Fruit fly (Drosophila melanogaster) whole organism, prepupa: ENCODE measurements around the gene CG10646.

ENCODE experiments used
- Blimp-1 ChIP-seq: fragments of 200-800 bp; sonication (Bioruptor generic); optimal IDR thresholded peaks from 3 replicates; lab custom pipeline; 2017; ENCODE audit warnings: missing biosample characterization, missing genetic modification characterization, mild to moderate bottlenecking, moderate library complexity, missing genetic modification reagents
- CG10631 ChIP-seq: fragments of 200-800 bp; sonication (Bioruptor generic); optimal IDR thresholded peaks from 2 replicates; lab custom pipeline; 2016; ENCODE audit warnings: missing biosample characterization, missing genetic modification characterization
- CG10669 ChIP-seq: fragments of 200-800 bp; sonication (Bioruptor generic); optimal IDR thresholded peaks from 3 replicates; lab custom pipeline; 2018; ENCODE audit warnings: missing biosample characterization, mild to moderate bottlenecking, missing genetic modification characterization, moderate library complexity
- CG11762 ChIP-seq: fragments of 200-800 bp; sonication (Bioruptor generic); optimal IDR thresholded peaks from 3 replicates; lab custom pipeline; 2016; ENCODE audit warnings: missing biosample characterization, missing genetic modification characterization; ENCODE audit not compliant: insufficient read depth
- CG1621 ChIP-seq: fragments of 200-800 bp; sonication (Bioruptor generic); optimal IDR thresholded peaks from 3 replicates; lab custom pipeline; 2018; ENCODE audit warnings: missing biosample characterization, mild to moderate bottlenecking, missing genetic modification characterization
- CG16779 ChIP-seq: fragments of 200-800 bp; sonication (Bioruptor generic); optimal IDR thresholded peaks from 3 replicates; lab custom pipeline; 2017; ENCODE audit warnings: missing biosample characterization, mild to moderate bottlenecking, missing genetic modification characterization
- CG31627 ChIP-seq: fragments of 200-800 bp; sonication (Bioruptor generic); optimal IDR thresholded peaks from 3 replicates; lab custom pipeline; 2016; ENCODE audit warnings: missing biosample characterization, missing genetic modification characterization
- CG32006 ChIP-seq: fragments of 200-800 bp; sonication (Bioruptor generic); optimal IDR thresholded peaks from 3 replicates; lab custom pipeline; 2017; ENCODE audit warnings: missing biosample characterization, mild to moderate bottlenecking, missing genetic modification characterization
- CG3919 ChIP-seq: fragments of 200-800 bp; sonication (Bioruptor generic); optimal IDR thresholded peaks from 3 replicates; lab custom pipeline; 2016; ENCODE audit warnings: missing biosample characterization, missing genetic modification characterization
- CG4318 ChIP-seq: fragments of 200-800 bp; sonication (Bioruptor generic); optimal IDR thresholded peaks from 3 replicates; lab custom pipeline; 2017; ENCODE audit warnings: missing biosample characterization, mild to moderate bottlenecking, missing genetic modification characterization
- CG6163 ChIP-seq: fragments of 200-800 bp; sonication (Bioruptor generic); IDR thresholded peaks from 3 replicates; pipeline ENCODE4 v1.3.6; 2022; ENCODE audit warnings: missing biosample characterization, missing genetic modification characterization
- CG6792 ChIP-seq: fragments of 200-800 bp; sonication (Bioruptor generic); optimal IDR thresholded peaks from 3 replicates; lab custom pipeline; 2016; ENCODE audit warnings: missing biosample characterization, missing genetic modification characterization
- CG6854 ChIP-seq: fragments of 200-800 bp; sonication (Bioruptor generic); optimal IDR thresholded peaks from 2 replicates; lab custom pipeline; 2017; ENCODE audit warnings: missing biosample characterization, mild to moderate bottlenecking, missing genetic modification characterization
- CG7368 ChIP-seq: fragments of 200-800 bp; sonication (Bioruptor generic); optimal IDR thresholded peaks from 3 replicates; lab custom pipeline; 2016; ENCODE audit warnings: missing biosample characterization, missing genetic modification characterization
- CG8119 ChIP-seq: fragments of 200-800 bp; sonication (Bioruptor generic); IDR thresholded peaks from 3 replicates; pipeline ENCODE4 v1.3.6; 2022; ENCODE audit warnings: missing biosample characterization, missing genetic modification characterization
- CG8319 ChIP-seq: fragments of 200-800 bp; sonication (Bioruptor generic); optimal IDR thresholded peaks from 3 replicates; lab custom pipeline; 2016; ENCODE audit warnings: missing biosample characterization, missing genetic modification characterization
- CG9139 ChIP-seq: fragments of 200-800 bp; sonication (Bioruptor generic); optimal IDR thresholded peaks from 3 replicates; lab custom pipeline; 2017; ENCODE audit warnings: missing biosample characterization, mild to moderate bottlenecking, missing genetic modification characterization
- Eip75B ChIP-seq: fragments of 200-800 bp; sonication (Bioruptor generic); optimal IDR thresholded peaks from 3 replicates; lab custom pipeline; 2016; ENCODE audit warnings: missing biosample characterization, missing genetic modification characterization
- Eip93F ChIP-seq: fragments of 200-800 bp; sonication (Bioruptor generic); optimal IDR thresholded peaks from 2 replicates; lab custom pipeline; 2016; ENCODE audit warnings: missing biosample characterization, mild to moderate bottlenecking, missing genetic modification characterization
- Met ChIP-seq: fragments of 200-800 bp; sonication (Bioruptor generic); optimal IDR thresholded peaks from 3 replicates; lab custom pipeline; 2016; ENCODE audit warnings: missing biosample characterization, missing genetic modification characterization
- OdsH ChIP-seq: fragments of 200-800 bp; sonication (Bioruptor generic); optimal IDR thresholded peaks from 3 replicates; lab custom pipeline; 2016; ENCODE audit warnings: missing biosample characterization, missing genetic modification characterization
- Smox ChIP-seq: fragments of 200-800 bp; sonication (Bioruptor generic); optimal IDR thresholded peaks from 3 replicates; lab custom pipeline; 2016; ENCODE audit warnings: missing biosample characterization, missing genetic modification characterization
- Sox102F ChIP-seq: fragments of 200-800 bp; sonication (Bioruptor generic); optimal IDR thresholded peaks from 2 replicates; lab custom pipeline; 2016; ENCODE audit warnings: missing biosample characterization, mild to moderate bottlenecking, missing genetic modification characterization
- Sox14 ChIP-seq: fragments of 200-800 bp; sonication (Bioruptor generic); optimal IDR thresholded peaks from 3 replicates; lab custom pipeline; 2016; ENCODE audit warnings: missing biosample characterization, missing genetic modification characterization
- acj6 ChIP-seq: fragments of 200-800 bp; sonication (Bioruptor generic); optimal IDR thresholded peaks from 3 replicates; lab custom pipeline; 2016; ENCODE audit warnings: missing biosample characterization, missing genetic modification characterization
- dac ChIP-seq: fragments of 200-800 bp; sonication (Bioruptor generic); optimal IDR thresholded peaks from 2 replicates; lab custom pipeline; 2017; ENCODE audit warnings: missing biosample characterization, mild to moderate bottlenecking, missing genetic modification characterization
- dsx ChIP-seq: fragments of 200-800 bp; optimal IDR thresholded peaks from 3 replicates; lab custom pipeline; 2019; ENCODE audit warnings: missing biosample characterization, mild to moderate bottlenecking, missing genetic modification characterization, moderate library complexity; ENCODE audit not compliant: poor library complexity, severe bottlenecking
- esn ChIP-seq: fragments of 200-800 bp; sonication (Bioruptor generic); optimal IDR thresholded peaks from 2 replicates; lab custom pipeline; 2016; ENCODE audit warnings: missing biosample characterization, mild to moderate bottlenecking, missing genetic modification characterization, moderate library complexity
- fd59A ChIP-seq: fragments of 200-800 bp; sonication (Bioruptor generic); optimal IDR thresholded peaks from 2 replicates; lab custom pipeline; 2017; ENCODE audit warnings: missing biosample characterization, mild to moderate bottlenecking, missing genetic modification characterization, missing genetic modification reagents
- fd85E ChIP-seq: fragments of 200-800 bp; sonication (Bioruptor generic); optimal IDR thresholded peaks from 3 replicates; lab custom pipeline; 2016; ENCODE audit warnings: missing biosample characterization, missing genetic modification characterization
- fkh ChIP-seq: fragments of 200-800 bp; sonication (Bioruptor generic); optimal IDR thresholded peaks from 3 replicates; lab custom pipeline; 2017; ENCODE audit warnings: missing biosample characterization, mild to moderate bottlenecking, missing genetic modification characterization, moderate library complexity
- pdm3 ChIP-seq: fragments of 200-800 bp; sonication (Bioruptor generic); optimal IDR thresholded peaks from 3 replicates; lab custom pipeline; 2016; ENCODE audit warnings: missing biosample characterization, missing genetic modification characterization
- salr ChIP-seq, 2 experiments: fragments of 200-800 bp; sonication (Bioruptor generic); optimal IDR thresholded peaks; 3 replicates each; lab custom pipeline; 2016 to 2018; ENCODE audit warnings: missing biosample characterization in 2 of 2, missing genetic modification characterization in 2 of 2, mild to moderate bottlenecking in 1 of 2
- spab ChIP-seq: fragments of 200-800 bp; sonication (Bioruptor generic); optimal IDR thresholded peaks from 2 replicates; lab custom pipeline; 2017; ENCODE audit warnings: missing biosample characterization, mild to moderate bottlenecking, missing genetic modification characterization, missing genetic modification reagents
- ss ChIP-seq, 2 experiments: fragments of 200-800 bp; sonication (Bioruptor generic); optimal IDR thresholded peaks; 2 replicates in 1 of 2; 3 replicates in 1 of 2; lab custom pipeline; 2017 to 2018; ENCODE audit warnings: mild to moderate bottlenecking in 2 of 2, missing biosample characterization in 2 of 2, missing genetic modification characterization in 2 of 2, moderate library complexity in 1 of 2
- svp ChIP-seq: fragments of 200-800 bp; sonication (Bioruptor generic); peaks from one replicate; lab custom pipeline; 2016; ENCODE audit warnings: missing biosample characterization, missing genetic modification characterization
- topi ChIP-seq: fragments of 200-800 bp; sonication (Bioruptor generic); optimal IDR thresholded peaks from 3 replicates; lab custom pipeline; 2016; ENCODE audit warnings: missing biosample characterization, missing genetic modification characterization
- vri ChIP-seq: fragments of 200-800 bp; sonication (Bioruptor generic); optimal IDR thresholded peaks from 3 replicates; lab custom pipeline; 2016; ENCODE audit warnings: missing biosample characterization, mild to moderate bottlenecking, missing genetic modification characterization

The CG10646 gene

DNA sequence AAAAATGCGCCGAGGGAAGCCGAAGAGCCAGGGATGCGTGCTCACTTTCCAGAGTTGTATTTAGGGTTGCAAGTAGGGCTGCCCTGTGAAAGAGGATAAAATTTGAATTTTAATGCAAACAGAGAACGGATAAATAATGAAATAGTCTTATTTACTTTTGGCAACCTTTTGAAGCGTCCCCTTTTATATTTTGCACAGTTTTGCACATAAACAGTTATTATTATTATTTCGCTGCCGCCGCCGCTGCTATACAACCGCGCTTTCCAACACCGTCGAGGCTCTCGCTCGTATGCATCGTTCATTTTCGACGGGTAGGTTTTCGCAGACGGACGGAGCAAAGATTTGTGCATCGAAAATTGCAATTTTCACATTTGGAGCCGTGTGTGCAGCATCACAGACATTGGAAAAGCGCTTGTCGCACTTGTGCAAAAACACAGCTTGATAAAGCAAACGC is 11.1 kb upstream of the CG10646 start, which contains the start of the genes sti and tral (continued):
- TF ChIP-seq vri (GFP tag; lab: Kevin White, UChicago) (no peak), CG7368 (GFP tag; lab: Kevin White, UChicago) (peak; percentile 67), CG6792 (GFP tag; lab: Kevin White, UChicago) (peak; percentile 82), fd85E (GFP tag; lab: Kevin White, UChicago) (peak; percentile 54), Eip93F (GFP tag; lab: Kevin White, UChicago) (peak; percentile 22), pdm3 (GFP tag; lab: Kevin White, UChicago) (no peak), fkh (peak; percentile 55), CG10631 (GFP tag; lab: Kevin White, UChicago) (peak; percentile 88), CG8119 (0 out of 3 replicates have a peak, but pooled peaks have one; percentile 15), ss (GFP tag; optimal IDR thresholded peaks at IDR 0.05; lab: Kevin White, UChicago) (peak in 1 of 2 experiments; percentile 58), CG6854 (GFP tag; lab: Kevin White, UChicago) (peak; percentile 44), CG9139 (GFP tag; lab: Kevin White, UChicago) (peak; percentile 29), fd59A (GFP tag; lab: Kevin White, UChicago) (peak; percentile 53), Blimp-1 (GFP tag; lab: Kevin White, UChicago) (peak; percentile 52), CG8319 (peak; percentile 84), CG10669 (GFP tag; lab: Kevin White, UChicago) (no peak), dac (GFP tag; lab: Kevin White, UChicago) (peak; percentile 50)
- TF ChIP-seq, all 60 proteins: peak for 44

DNA sequence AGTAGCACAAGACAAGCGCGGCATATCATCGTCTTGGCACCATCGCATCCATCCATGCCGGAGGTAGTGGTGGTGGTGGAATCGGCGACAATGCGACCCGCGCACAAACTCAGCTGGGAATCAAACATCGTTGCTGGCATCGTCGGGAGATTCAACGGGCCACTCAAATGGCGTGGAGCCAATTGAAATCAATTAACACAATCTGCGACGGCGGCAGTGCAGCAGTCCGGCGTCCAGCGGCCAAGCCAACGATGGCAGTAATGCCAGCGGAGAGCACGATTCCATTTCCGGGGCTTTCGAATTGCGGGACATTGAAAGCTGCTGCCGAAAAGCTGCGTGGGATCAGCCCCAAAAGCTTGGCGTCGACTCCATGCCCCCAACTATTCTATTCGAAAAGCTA is 3.9 kb upstream of the CG10646 start, which contains the start of gene CG10654:
Gene CG10654, minus strand, starts transcription at position 270 of the 400 bp plus-strand sequence.
- no peak for TF ChIP-seq CG6163 (GFP tag; lab: Robert Waterston, UW)
- TF ChIP-seq dsx (GFP tag; lab: Kevin White, UChicago) = no peak
- TF ChIP-seq esn (GFP tag; lab: Kevin White, UChicago) = no peak
- no peak for TF ChIP-seq acj6 (GFP tag; lab: Kevin White, UChicago)
- TF ChIP-seq fd85E (GFP tag; lab: Kevin White, UChicago) = no peak
- no peak for TF ChIP-seq CG6792 (GFP tag; lab: Kevin White, UChicago)
- no peak for TF ChIP-seq CG11762 (GFP tag; lab: Kevin White, UChicago)
- TF ChIP-seq, all 60 proteins: peak for 0

dm6 chr3L:12506963-12507552 is 3.4 kb upstream of the CG10646 start:
- TF ChIP-seq OdsH (GFP tag; lab: Kevin White, UChicago) = no peak
- TF ChIP-seq CG6163 (GFP tag; lab: Robert Waterston, UW) = no peak
- TF ChIP-seq fd85E (GFP tag; lab: Kevin White, UChicago) = no peak
- no peak for TF ChIP-seq topi (GFP tag; lab: Kevin White, UChicago)
- no peak for TF ChIP-seq CG4318 (GFP tag; lab: Kevin White, UChicago)
- no peak for TF ChIP-seq CG16779
- TF ChIP-seq Met (GFP tag; lab: Kevin White, UChicago) = no peak
- TF ChIP-seq Eip75B (GFP tag; lab: Kevin White, UChicago) = no peak
- TF ChIP-seq, all 60 proteins: peak for 0

DNA sequence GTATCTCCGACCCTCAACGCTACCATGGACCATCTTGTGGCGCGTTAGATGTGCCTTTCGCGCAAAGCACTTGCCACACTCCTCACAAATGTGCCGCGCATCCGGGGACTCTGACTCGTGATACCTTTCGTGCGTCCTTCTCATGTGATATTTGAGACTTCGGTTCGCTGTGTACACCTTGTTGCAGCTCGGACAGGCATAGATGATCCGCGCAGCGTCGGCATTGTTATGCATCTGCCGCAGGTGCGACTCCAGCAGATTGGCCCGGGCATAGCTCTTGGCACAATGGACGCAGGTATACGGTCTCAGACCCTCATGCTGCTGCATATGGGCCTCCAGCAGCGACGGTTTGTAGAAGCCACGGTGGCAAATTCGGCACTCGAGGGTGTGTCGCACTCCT is 2.3 kb upstream of the CG10646 start:
- TF ChIP-seq Eip75B (GFP tag; lab: Kevin White, UChicago) = no peak
- no peak for TF ChIP-seq Smox (GFP tag; lab: Kevin White, UChicago)
- no peak for TF ChIP-seq fd85E (GFP tag; lab: Kevin White, UChicago)
- TF ChIP-seq topi (GFP tag; lab: Kevin White, UChicago) = no peak

dm6 chr3L:12501249-12501648 is 2.4 kb downstream of the CG10646 start, which contains the start of the genes CG10638 and CG10681:
CG10638 (minus strand) TSS chr3L:12501311.
CG10681 (plus strand) TSS chr3L:12501513.
- TF ChIP-seq CG1621 (tag; lab: Kevin White, UChicago) = peak; percentile 44
- no peak for TF ChIP-seq Sox102F (GFP tag; lab: Kevin White, UChicago)
- TF ChIP-seq pdm3 (GFP tag; lab: Kevin White, UChicago) = no peak
- peak; percentile 81 for TF ChIP-seq Sox14 (GFP tag; lab: Kevin White, UChicago)
- no peak for TF ChIP-seq CG32006
- no peak for TF ChIP-seq ss (GFP tag; optimal IDR thresholded peaks at IDR 0.05; lab: Kevin White, UChicago)
- TF ChIP-seq CG3919 = peak; percentile 38
- peak; percentile 1 for TF ChIP-seq CG6792 (GFP tag; lab: Kevin White, UChicago)
- TF ChIP-seq Smox (GFP tag; lab: Kevin White, UChicago) = no peak
- no peak for TF ChIP-seq fd85E (GFP tag; lab: Kevin White, UChicago)
- peak; percentile 52 for TF ChIP-seq acj6 (GFP tag; lab: Kevin White, UChicago)
- TF ChIP-seq spab (GFP tag; lab: Kevin White, UChicago) = no peak
- peak; percentile 59 for TF ChIP-seq topi (GFP tag; lab: Kevin White, UChicago)
- TF ChIP-seq fkh = peak; percentile 65
- TF ChIP-seq CG6854 (GFP tag; lab: Kevin White, UChicago) = peak; percentile 33
- TF ChIP-seq CG9139 (GFP tag; lab: Kevin White, UChicago) = no peak
- TF ChIP-seq CG31627 (GFP tag; lab: Kevin White, UChicago) = peak; percentile 40
- TF ChIP-seq CG7368 (GFP tag; lab: Kevin White, UChicago) = no peak
- TF ChIP-seq salr (GFP tag; optimal IDR thresholded peaks at IDR 0.05; lab: Kevin White, UChicago) = no peak
- no peak for TF ChIP-seq svp (GFP tag; lab: Kevin White, UChicago)
